Worm (Caenorhabditis elegans): ENCODE data around the gene kin-20.

Gene kin-20

ce11 chrX:15283740-15284139, 6.2 kb upstream of the kin-20 start, which contains the start of gene jud-4:
jud-4 (plus strand) TSS chrX:15284115.
- TF ChIP-seq blmp-1 (tag; optimal IDR thresholded peaks at IDR 0.05) (peak; percentile 49), swsn-7 (tag; optimal IDR thresholded peaks at IDR 0.05) (no peak)

- TF ChIP-seq lsy-2 (tag; optimal IDR thresholded peaks at IDR 0.05) = peak in 1 of 2 experiments; percentile 48
- no peak for TF ChIP-seq unc-30 (tag; optimal IDR thresholded peaks at IDR 0.05)
- no peak for TF ChIP-seq fos-1 (tag; optimal IDR thresholded peaks at IDR 0.05)
- TF ChIP-seq C34B4.2 (tag; optimal IDR thresholded peaks at IDR 0.05) = no peak
- TF ChIP-seq elt-2 (tag; optimal IDR thresholded peaks at IDR 0.05) = no peak
- peak; percentile 83 for TF ChIP-seq blmp-1 (tag; optimal IDR thresholded peaks at IDR 0.05)
- TF ChIP-seq sptf-1 (tag; optimal IDR thresholded peaks at IDR 0.05) = no peak
- TF ChIP-seq unc-62 (GFP tag; optimal IDR thresholded peaks at IDR 0.05) = no peak
- no peak for TF ChIP-seq sox-4 (tag; optimal IDR thresholded peaks at IDR 0.05)
- TF ChIP-seq hlh-17 (GFP tag; optimal IDR thresholded peaks at IDR 0.05; ENCODE audit: borderline replicate concordance) = no peak
- no peak for TF ChIP-seq irx-1 (tag; optimal IDR thresholded peaks at IDR 0.05)
- no peak for TF ChIP-seq lin-39 (tag; optimal IDR thresholded peaks at IDR 0.05)
- no peak for TF ChIP-seq fkh-4 (tag; optimal IDR thresholded peaks at IDR 0.05; ENCODE audit: borderline replicate concordance)
- no peak for TF ChIP-seq ceh-8 (GFP tag; optimal IDR thresholded peaks at IDR 0.05)
- TF ChIP-seq snpc-4 (tag; optimal IDR thresholded peaks at IDR 0.05) = peak; percentile 37
- no peak for TF ChIP-seq F16B12.6 (tag; optimal IDR thresholded peaks at IDR 0.05)
- peak; percentile 73 for TF ChIP-seq lin-14 (GFP tag; optimal IDR thresholded peaks at IDR 0.05)
- no peak for TF ChIP-seq alr-1 (tag; optimal IDR thresholded peaks at IDR 0.05; ENCODE audit: borderline replicate concordance)
- no peak for TF ChIP-seq C04F5.9 (tag; optimal IDR thresholded peaks at IDR 0.05)
- no peak for TF ChIP-seq nhr-76 (tag; optimal IDR thresholded peaks at IDR 0.05)
- peak in 1 of 2 experiments; percentile 8 for TF ChIP-seq efl-1 (optimal IDR thresholded peaks at IDR 0.05)
- TF ChIP-seq efl-1 (GFP tag; optimal IDR thresholded peaks at IDR 0.05 in 1 of 2) = no peak
- no peak for TF ChIP-seq grh-1 (GFP tag; IDR thresholded peaks at IDR 0.05)
- no peak for TF ChIP-seq ztf-4 (tag; optimal IDR thresholded peaks at IDR 0.05)
- no peak for TF ChIP-seq efl-3 (GFP tag; optimal IDR thresholded peaks at IDR 0.05)
- TF ChIP-seq dsc-1 (tag; optimal IDR thresholded peaks at IDR 0.05) = no peak
- no peak for TF ChIP-seq fkh-8 (tag; optimal IDR thresholded peaks at IDR 0.05)
- TF ChIP-seq nhr-20 (tag; optimal IDR thresholded peaks at IDR 0.05) = peak; percentile 42
- no peak for TF ChIP-seq ces-1 (GFP tag; optimal IDR thresholded peaks at IDR 0.05)
- TF ChIP-seq ceh-90 (tag; optimal IDR thresholded peaks at IDR 0.05) = no peak
- no peak for TF ChIP-seq lin-15B (tag; optimal IDR thresholded peaks at IDR 0.05)
- TF ChIP-seq unc-130 (tag; optimal IDR thresholded peaks at IDR 0.05) = no peak
- peak; percentile 35 for TF ChIP-seq mep-1 (tag; optimal IDR thresholded peaks at IDR 0.05)
- no peak for TF ChIP-seq nhr-84 (tag; optimal IDR thresholded peaks at IDR 0.05)
- TF ChIP-seq lir-3 (tag; optimal IDR thresholded peaks at IDR 0.05; ENCODE audit: poor library complexity) = no peak
- TF ChIP-seq ama-1 (optimal IDR thresholded peaks at IDR 0.05) = no peak
- TF ChIP-seq nhr-90 (tag; optimal IDR thresholded peaks at IDR 0.05; ENCODE audit: poor library complexity) = peak; percentile 20
- TF ChIP-seq ceh-88 (GFP tag; IDR thresholded peaks at IDR 0.05) = no peak
- no peak for TF ChIP-seq pag-3 (tag; optimal IDR thresholded peaks at IDR 0.05; ENCODE audit: borderline replicate concordance, insufficient read depth)
- TF ChIP-seq elt-3 (tag; optimal IDR thresholded peaks at IDR 0.05) = peak in 1 of 6 experiments; percentile 67
- TF ChIP-seq jun-1 (tag; optimal IDR thresholded peaks at IDR 0.05) = peak; percentile 8
- no peak for TF ChIP-seq nhr-11 (tag; optimal IDR thresholded peaks at IDR 0.05)
- no peak for TF ChIP-seq aha-1 (tag; optimal IDR thresholded peaks at IDR 0.05)
- TF ChIP-seq snu-23 (GFP tag; optimal IDR thresholded peaks at IDR 0.05) = peak; percentile 49
- TF ChIP-seq hlh-4 (tag; optimal IDR thresholded peaks at IDR 0.05) = no peak
- no peak for TF ChIP-seq nhr-19 (GFP tag; conservative IDR thresholded peaks at IDR 0.05)
- no peak for TF ChIP-seq pqm-1 (tag; optimal IDR thresholded peaks at IDR 0.05)
- no peak for TF ChIP-seq egl-27 (tag; optimal IDR thresholded peaks at IDR 0.05)
- TF ChIP-seq ets-5 (GFP tag; IDR thresholded peaks at IDR 0.05) = no peak
- no peak for TF ChIP-seq hpl-2 (GFP tag; optimal IDR thresholded peaks at IDR 0.05)
- no peak for TF ChIP-seq isw-1 (GFP tag; IDR thresholded peaks at IDR 0.05)
These were observed 3.7 kb upstream of the kin-20 start for ce11 chrX:15281248-15281647.

Measured in whole organism, L1 larva.